Worm (Caenorhabditis elegans): ENCODE results near the gene F07F6.7.

- TF ChIP-seq hif-1 (tag; optimal IDR thresholded peaks at IDR 0.05) (no peak), nhr-111 (GFP tag; optimal IDR thresholded peaks at IDR 0.05) (no peak), ztf-11 (tag; optimal IDR thresholded peaks at IDR 0.05) (no peak)
Measured at ce11 chrII:5426470-5426869, 2.8 kb upstream of the F07F6.7 start.

Measured in whole organism, L4 larva.